Fruit fly (Drosophila melanogaster) whole organism, prepupa: Measurements from ENCODE around the gene CG14142.

ENCODE experiments used
- CG1621 ChIP-seq: fragments of 200-800 bp; sonication (Bioruptor generic); optimal IDR thresholded peaks from 3 replicates; lab custom pipeline; 2018; ENCODE audit warnings: missing biosample characterization, mild to moderate bottlenecking, missing genetic modification characterization
- CG6854 ChIP-seq: fragments of 200-800 bp; sonication (Bioruptor generic); optimal IDR thresholded peaks from 2 replicates; lab custom pipeline; 2017; ENCODE audit warnings: missing biosample characterization, mild to moderate bottlenecking, missing genetic modification characterization
- Eip93F ChIP-seq: fragments of 200-800 bp; sonication (Bioruptor generic); optimal IDR thresholded peaks from 2 replicates; lab custom pipeline; 2016; ENCODE audit warnings: missing biosample characterization, mild to moderate bottlenecking, missing genetic modification characterization
- Ets96B ChIP-seq: fragments of 200-800 bp; optimal IDR thresholded peaks from 2 replicates; lab custom pipeline; 2019; ENCODE audit warnings: missing biosample characterization, mild to moderate bottlenecking, missing genetic modification characterization, moderate library complexity
- Hr38 ChIP-seq: sonication (Bioruptor generic); optimal IDR thresholded peaks from 2 replicates; lab custom pipeline; 2016; ENCODE audit warnings: missing biosample characterization, missing genetic modification characterization
- OdsH ChIP-seq: fragments of 200-800 bp; sonication (Bioruptor generic); optimal IDR thresholded peaks from 3 replicates; lab custom pipeline; 2016; ENCODE audit warnings: missing biosample characterization, missing genetic modification characterization
- Sox102F ChIP-seq: fragments of 200-800 bp; sonication (Bioruptor generic); optimal IDR thresholded peaks from 2 replicates; lab custom pipeline; 2016; ENCODE audit warnings: missing biosample characterization, mild to moderate bottlenecking, missing genetic modification characterization
- dac ChIP-seq: fragments of 200-800 bp; sonication (Bioruptor generic); optimal IDR thresholded peaks from 2 replicates; lab custom pipeline; 2017; ENCODE audit warnings: missing biosample characterization, mild to moderate bottlenecking, missing genetic modification characterization
- dsx ChIP-seq: fragments of 200-800 bp; optimal IDR thresholded peaks from 3 replicates; lab custom pipeline; 2019; ENCODE audit warnings: missing biosample characterization, mild to moderate bottlenecking, missing genetic modification characterization, moderate library complexity; ENCODE audit not compliant: poor library complexity, severe bottlenecking
- fd85E ChIP-seq: fragments of 200-800 bp; sonication (Bioruptor generic); optimal IDR thresholded peaks from 3 replicates; lab custom pipeline; 2016; ENCODE audit warnings: missing biosample characterization, missing genetic modification characterization
- topi ChIP-seq: fragments of 200-800 bp; sonication (Bioruptor generic); optimal IDR thresholded peaks from 3 replicates; lab custom pipeline; 2016; ENCODE audit warnings: missing biosample characterization, missing genetic modification characterization
- vri ChIP-seq: fragments of 200-800 bp; sonication (Bioruptor generic); optimal IDR thresholded peaks from 3 replicates; lab custom pipeline; 2016; ENCODE audit warnings: missing biosample characterization, mild to moderate bottlenecking, missing genetic modification characterization

dm6 chr3L:11203820-11204449, 30.6 kb downstream of the CG14142 start:
- TF ChIP-seq OdsH (GFP tag; lab: Kevin White, UChicago) (no peak), fd85E (no peak), Eip93F (GFP tag; lab: Kevin White, UChicago) (no peak), CG1621 (tag; lab: Kevin White, UChicago) (no peak), CG6854 (GFP tag; lab: Kevin White, UChicago) (no peak), dac (GFP tag; lab: Kevin White, UChicago) (no peak), Hr38 (GFP tag; lab: Kevin White, UChicago) (no peak), topi (no peak), Ets96B (tag; lab: Kevin White, UChicago) (no peak), vri (GFP tag; lab: Kevin White, UChicago) (no peak), dsx (GFP tag; lab: Kevin White, UChicago) (peak; percentile 78), Sox102F (GFP tag; lab: Kevin White, UChicago) (no peak)
